Worm (Caenorhabditis elegans): ENCODE measurements around the gene spig-4.

The spig-4 gene

ce11 chrV:14320246-14320645, 13.6 kb upstream of the spig-4 start, which contains the start of gene F47B8.14:
Gene F47B8.14 (plus strand): TSS chrV:14320546.
- TF ChIP-seq nhr-11 (tag; optimal IDR thresholded peaks at IDR 0.05): no peak
- no peak for TF ChIP-seq mml-1 (tag; optimal IDR thresholded peaks at IDR 0.05)
- no peak for TF ChIP-seq lin-15B (tag; optimal IDR thresholded peaks at IDR 0.05)
- TF ChIP-seq ceh-28 (tag; optimal IDR thresholded peaks at IDR 0.05): no peak
- TF ChIP-seq ceh-9 (tag; optimal IDR thresholded peaks at IDR 0.05): no peak
- no peak for TF ChIP-seq nhr-76 (tag; optimal IDR thresholded peaks at IDR 0.05)
- no peak for TF ChIP-seq fos-1 (tag; optimal IDR thresholded peaks at IDR 0.05)
- TF ChIP-seq egl-27 (tag; optimal IDR thresholded peaks at IDR 0.05): no peak
- no peak for TF ChIP-seq lin-39 (tag; optimal IDR thresholded peaks at IDR 0.05)
- TF ChIP-seq unc-62 (GFP tag; optimal IDR thresholded peaks at IDR 0.05): no peak
- TF ChIP-seq lsy-12 (tag; optimal IDR thresholded peaks at IDR 0.05): no peak
- no peak for TF ChIP-seq hmg-11 (tag; optimal IDR thresholded peaks at IDR 0.05)
- no peak for TF ChIP-seq nhr-77 (tag; optimal IDR thresholded peaks at IDR 0.05)
- TF ChIP-seq nhr-67 (tag; optimal IDR thresholded peaks at IDR 0.05): no peak
- no peak for TF ChIP-seq nhr-23 (tag; optimal IDR thresholded peaks at IDR 0.05)
- no peak for TF ChIP-seq daf-12 (tag; optimal IDR thresholded peaks at IDR 0.05)
- no peak for TF ChIP-seq nhr-43 (tag; optimal IDR thresholded peaks at IDR 0.05; ENCODE audit: poor library complexity, severe bottlenecking)
- TF ChIP-seq ama-1 (optimal IDR thresholded peaks at IDR 0.05): no peak
- no peak for TF ChIP-seq nhr-237 (tag; optimal IDR thresholded peaks at IDR 0.05)
- TF ChIP-seq pqm-1 (tag; optimal IDR thresholded peaks at IDR 0.05): no peak

DNA sequence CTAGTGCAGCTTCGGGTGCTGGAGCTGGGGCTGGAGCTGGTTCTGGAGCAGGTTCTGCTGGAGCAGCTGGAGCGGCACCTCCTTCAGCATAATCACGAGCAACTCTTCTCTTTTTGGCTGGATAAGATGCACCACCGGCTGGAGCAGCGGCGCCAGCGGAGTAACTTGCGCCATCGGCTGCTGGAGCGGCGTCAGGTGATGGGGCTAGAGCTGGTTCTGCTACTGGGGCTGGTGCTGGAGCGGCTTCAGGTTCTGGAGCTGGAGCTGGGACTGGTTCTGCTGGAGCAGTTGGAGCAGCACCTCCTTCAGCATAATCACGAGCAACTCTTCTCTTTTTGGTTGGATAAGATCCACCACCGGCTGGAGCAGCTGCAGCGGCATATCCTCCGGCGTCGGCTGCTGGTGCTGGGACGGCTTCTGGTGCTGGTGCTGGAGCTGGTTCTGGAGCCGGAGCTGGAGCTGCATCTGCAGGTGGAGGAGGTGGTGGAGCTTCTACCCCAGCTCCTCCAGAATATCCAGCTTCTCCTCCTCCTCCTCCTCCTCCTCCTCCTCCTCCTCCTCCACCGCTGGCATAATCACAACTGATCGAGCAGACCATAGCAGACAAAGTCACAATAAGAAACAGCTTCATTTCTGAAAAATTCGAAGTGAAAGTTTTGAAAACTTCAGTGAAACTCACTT, 12.6 kb upstream of the spig-4 start, which contains the start of gene F47B8.13:
Gene F47B8.13 (minus strand): TSS at position 631 of the 681 bp plus-strand sequence.
- no peak for TF ChIP-seq ama-1 (optimal IDR thresholded peaks at IDR 0.05)

ce11 chrV:14317621-14318020, 10.9 kb upstream of the spig-4 start:
- TF ChIP-seq zag-1 (tag; optimal IDR thresholded peaks at IDR 0.05) (no peak), lin-15B (tag; optimal IDR thresholded peaks at IDR 0.05) (no peak), elt-2 (tag; optimal IDR thresholded peaks at IDR 0.05) (no peak), nhr-12 (tag; optimal IDR thresholded peaks at IDR 0.05) (no peak), nhr-77 (tag; optimal IDR thresholded peaks at IDR 0.05) (no peak), hmg-11 (tag; optimal IDR thresholded peaks at IDR 0.05) (no peak), egl-5 (tag; optimal IDR thresholded peaks at IDR 0.05) (no peak), tbx-2 (tag; optimal IDR thresholded peaks at IDR 0.05) (no peak), skn-1 (tag; optimal IDR thresholded peaks at IDR 0.05) (no peak), daf-12 (tag; optimal IDR thresholded peaks at IDR 0.05) (no peak), elt-1 (tag; optimal IDR thresholded peaks at IDR 0.05) (no peak), ama-1 (optimal IDR thresholded peaks at IDR 0.05) (no peak), elt-3 (tag; optimal IDR thresholded peaks at IDR 0.05) (no peak)

DNA sequence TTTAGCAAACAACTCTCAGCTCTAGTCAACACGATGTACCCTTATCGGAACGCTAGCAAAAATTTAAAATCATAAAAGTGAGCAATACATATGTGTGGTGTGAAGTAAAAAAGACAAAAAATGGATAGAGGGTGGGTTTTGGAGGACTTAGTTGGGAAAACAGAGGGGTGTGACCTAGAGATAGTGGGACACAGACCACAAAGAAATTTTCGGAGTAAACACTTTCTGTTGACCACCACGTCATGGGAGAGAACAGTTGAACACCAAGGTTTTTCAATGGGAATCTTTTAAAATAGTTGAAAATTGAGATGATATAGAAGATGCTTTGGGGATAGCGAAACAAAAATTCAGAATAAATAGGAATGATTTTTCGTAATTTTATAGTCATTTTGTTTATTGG, 10.5 kb upstream of the spig-4 start:
- TF ChIP-seq nhr-77 (tag; optimal IDR thresholded peaks at IDR 0.05) (no peak), fos-1 (tag; optimal IDR thresholded peaks at IDR 0.05) (no peak), ceh-82 (tag; optimal IDR thresholded peaks at IDR 0.05) (no peak), nhr-237 (tag; optimal IDR thresholded peaks at IDR 0.05) (no peak), tbx-2 (tag; optimal IDR thresholded peaks at IDR 0.05) (no peak), sea-2 (GFP tag; optimal IDR thresholded peaks at IDR 0.05) (no peak), nfya-1 (tag; optimal IDR thresholded peaks at IDR 0.05; ENCODE audit: insufficient read depth) (peak; percentile 11), pha-4 (tag; optimal IDR thresholded peaks at IDR 0.05) (peak; percentile 71), nhr-11 (tag; optimal IDR thresholded peaks at IDR 0.05) (no peak), egl-5 (tag; optimal IDR thresholded peaks at IDR 0.05) (no peak), ceh-16 (tag; optimal IDR thresholded peaks at IDR 0.05) (no peak), ztf-11 (tag; optimal IDR thresholded peaks at IDR 0.05) (no peak), snpc-4 (tag; optimal IDR thresholded peaks at IDR 0.05) (peak; percentile 41), nhr-76 (tag; optimal IDR thresholded peaks at IDR 0.05) (no peak), nhr-23 (tag; optimal IDR thresholded peaks at IDR 0.05) (no peak)

- TF ChIP-seq unc-62 (GFP tag; optimal IDR thresholded peaks at IDR 0.05) (no peak), sea-2 (GFP tag; optimal IDR thresholded peaks at IDR 0.05) (no peak), aly-2 (tag; optimal IDR thresholded peaks at IDR 0.05) (no peak), fkh-2 (tag; optimal IDR thresholded peaks at IDR 0.05) (no peak), eor-1 (tag; optimal IDR thresholded peaks at IDR 0.05) (no peak), jun-1 (tag; optimal IDR thresholded peaks at IDR 0.05) (no peak), nfya-1 (tag; optimal IDR thresholded peaks at IDR 0.05; ENCODE audit: insufficient read depth) (no peak), fkh-10 (GFP tag; optimal IDR thresholded peaks at IDR 0.05) (no peak), tbx-2 (tag; optimal IDR thresholded peaks at IDR 0.05) (no peak), mdl-1 (tag; optimal IDR thresholded peaks at IDR 0.05) (no peak), hmg-11 (tag; optimal IDR thresholded peaks at IDR 0.05) (no peak), lin-15B (tag; optimal IDR thresholded peaks at IDR 0.05) (no peak), ama-1 (optimal IDR thresholded peaks at IDR 0.05) (no peak), elt-2 (tag; optimal IDR thresholded peaks at IDR 0.05) (no peak), elt-1 (tag; optimal IDR thresholded peaks at IDR 0.05) (no peak), egl-27 (tag; optimal IDR thresholded peaks at IDR 0.05) (no peak), nhr-77 (tag; optimal IDR thresholded peaks at IDR 0.05) (no peak), ztf-4 (tag; optimal IDR thresholded peaks at IDR 0.05) (no peak)
These were observed 9.9 kb upstream of the spig-4 start, which contains the start of gene F47B8.2 for ce11 chrV:14316525-14316924. Gene F47B8.2 (minus strand): TSS chrV:14316625.
